Fruit fly (Drosophila melanogaster): ENCODE data around the gene CG14820.

DNA sequence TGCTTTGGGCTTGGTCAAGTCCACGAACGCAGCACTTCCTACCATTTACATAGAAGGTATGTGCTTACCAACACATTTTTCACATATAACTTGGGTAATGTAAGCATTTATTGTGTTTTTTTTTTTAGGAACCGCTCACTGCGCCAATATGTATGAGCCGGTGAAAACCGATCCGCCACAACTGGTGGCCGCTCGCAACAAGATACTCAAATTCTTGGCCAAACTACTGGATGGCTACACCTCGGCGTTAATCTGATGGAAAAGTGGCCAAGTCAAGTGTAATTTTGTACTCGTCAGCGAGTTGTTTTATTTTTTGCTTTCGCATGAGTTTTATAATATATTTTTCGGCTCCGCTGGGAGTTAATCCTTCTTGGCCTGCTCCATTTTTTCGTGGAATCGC, 38.6 kb downstream of the CG14820 start:
- TF ChIP-seq EcR (GFP tag; optimal IDR thresholded peaks at IDR 0.05) (no peak), Dll (optimal IDR thresholded peaks at IDR 0.05) (no peak), CG8478 (optimal IDR thresholded peaks at IDR 0.05) (no peak), psq (optimal IDR thresholded peaks at IDR 0.05) (no peak), usp (GFP tag; optimal IDR thresholded peaks at IDR 0.05) (no peak)

All from whole organism.